Worm (Caenorhabditis elegans) whole organism, L1 larva: ENCODE data around the gene ZK892.3.
A peak's percentile ranks its signal among the peaks of the same experiment; 100 is the strongest.

Source experiments
- fkh-8 ChIP-seq: sonication (generic microtip); optimal IDR thresholded peaks from 2 replicates; lab custom pipeline; 2016; ENCODE audit warnings: mild to moderate bottlenecking, missing genetic modification characterization, missing compliant biosample characterization
- hlh-17 ChIP-seq: fragments of 200-800 bp; sonication (Bioruptor generic); optimal IDR thresholded peaks from 2 replicates; lab custom pipeline; 2018; ENCODE audit warnings: missing genetic modification characterization, mild to moderate bottlenecking, missing compliant biosample characterization, moderate library complexity, borderline replicate concordance
- jun-1 ChIP-seq: fragments of 150-350 bp; optimal IDR thresholded peaks from 2 replicates; lab custom pipeline; 2014; ENCODE audit warnings: missing biosample characterization, missing genetic modification reagents, missing genetic modification characterization
- mdl-1 ChIP-seq, 2 experiments: fragments of 150-350 bp; optimal IDR thresholded peaks; 2 replicates each; lab custom pipeline; 2014 to 2017; ENCODE audit warnings: missing biosample characterization in 2 of 2, missing genetic modification characterization in 2 of 2, inconsistent platforms in 1 of 2
- nhr-47 ChIP-seq: sonication (generic microtip); optimal IDR thresholded peaks from 2 replicates; lab custom pipeline; 2016; ENCODE audit warnings: mild to moderate bottlenecking, missing genetic modification characterization, moderate library complexity, missing compliant biosample characterization
- nhr-71 ChIP-seq: sonication (generic microtip); optimal IDR thresholded peaks from 2 replicates; lab custom pipeline; 2016; ENCODE audit warnings: mild to moderate bottlenecking, missing genetic modification characterization, moderate library complexity, missing compliant biosample characterization
- nhr-84 ChIP-seq: sonication (generic microtip); optimal IDR thresholded peaks from 2 replicates; lab custom pipeline; 2017; ENCODE audit warnings: missing biosample characterization, missing genetic modification characterization

ce11 chrII:10010914-10011313, 9.3 kb downstream of the ZK892.3 start:
- TF ChIP-seq mdl-1 (tag; optimal IDR thresholded peaks at IDR 0.05; lab: Kevin White, UChicago) (no peak), nhr-71 (tag; lab: Kevin White, UChicago) (peak; percentile 40), nhr-47 (tag; lab: Kevin White, UChicago) (no peak), jun-1 (tag; lab: Kevin White, UChicago) (no peak), nhr-84 (no peak), hlh-17 (no peak), fkh-8 (tag; lab: Kevin White, UChicago) (no peak)
